Fruit fly (Drosophila melanogaster): ENCODE measurements around the gene CG11134.

CG11134 gene

dm6 chrX:13744599-13745052 is 6.9 kb downstream of the CG11134 start, which contains the start of gene Grip91 (continued):
- TF ChIP-seq org-1 (GFP tag; optimal IDR thresholded peaks at IDR 0.05), result no peak
- TF ChIP-seq Stat92E (GFP tag; optimal IDR thresholded peaks at IDR 0.05), result no peak
- 0 out of 4 replicates have a peak, but pooled peaks have one; percentile 38 for TF ChIP-seq Dll (GFP tag; IDR thresholded peaks at IDR 0.05; ENCODE audit: partially characterized antibody)
- TF ChIP-seq nom (GFP tag; optimal IDR thresholded peaks at IDR 0.05), result no peak
- TF ChIP-seq Scr (GFP tag; IDR thresholded peaks at IDR 0.05; ENCODE audit: partially characterized antibody), result peak; percentile 48; the same call in 1 of the 2 replicates
- TF ChIP-seq Gsc (GFP tag; IDR thresholded peaks at IDR 0.05), result no peak
- TF ChIP-seq CG10209 (GFP tag; optimal IDR thresholded peaks at IDR 0.05), result no peak
- no peak for TF ChIP-seq CG1832 (GFP tag; optimal IDR thresholded peaks at IDR 0.05)
- no peak; the same call in 1 of the 2 replicates for TF ChIP-seq unc-4 (GFP tag; IDR thresholded peaks at IDR 0.05; ENCODE audit: partially characterized antibody)
- TF ChIP-seq CG15269 (tag; optimal IDR thresholded peaks at IDR 0.05), result no peak
- TF ChIP-seq CG13624 (GFP tag; optimal IDR thresholded peaks at IDR 0.05), result peak; percentile 22
- peak; percentile 71 for TF ChIP-seq sens (GFP tag)
- no peak for TF ChIP-seq Awh (GFP tag; IDR thresholded peaks at IDR 0.05)
- no peak for TF ChIP-seq br (optimal IDR thresholded peaks at IDR 0.05)
- TF ChIP-seq CG12236 (GFP tag; optimal IDR thresholded peaks at IDR 0.05), result no peak
- TF ChIP-seq ab (GFP tag; optimal IDR thresholded peaks at IDR 0.05), result no peak
- TF ChIP-seq Doc2 (GFP tag; IDR thresholded peaks at IDR 0.05), result no peak
- TF ChIP-seq CG5245 (GFP tag; optimal IDR thresholded peaks at IDR 0.05), result no peak
- TF ChIP-seq CG11504 (tag; optimal IDR thresholded peaks at IDR 0.05), result peak; percentile 15
- TF ChIP-seq CG2129 (GFP tag; IDR thresholded peaks at IDR 0.05; ENCODE audit: partially characterized antibody), result no peak
- TF ChIP-seq Opbp (GFP tag; IDR thresholded peaks at IDR 0.05; ENCODE audit: partially characterized antibody), result peak; percentile 46; the same call in 1 of the 3 replicates
- 0 out of 2 replicates have a peak, but pooled peaks have one; percentile 24 for TF ChIP-seq inv (GFP tag; IDR thresholded peaks at IDR 0.05; ENCODE audit: partially characterized antibody)
- peak; percentile 78 for TF ChIP-seq phol (tag; optimal IDR thresholded peaks at IDR 0.05)
- no peak for TF ChIP-seq CG1602 (GFP tag; optimal IDR thresholded peaks at IDR 0.05)
- peak; percentile 18 for TF ChIP-seq MESR4 (GFP tag; optimal IDR thresholded peaks at IDR 0.05)
- no peak for TF ChIP-seq Hr51 (GFP tag; optimal IDR thresholded peaks at IDR 0.05)
- no peak for TF ChIP-seq CG10654 (GFP tag; optimal IDR thresholded peaks at IDR 0.05)
- TF ChIP-seq CG32767 (GFP tag; IDR thresholded peaks at IDR 0.05), result no peak
- peak; percentile 77 for TF ChIP-seq E2f2 (GFP tag; IDR thresholded peaks at IDR 0.05)
- no peak for TF ChIP-seq CG12071 (GFP tag; optimal IDR thresholded peaks at IDR 0.05)
- no peak for TF ChIP-seq gt (GFP tag; IDR thresholded peaks at IDR 0.05)
- no peak for TF ChIP-seq CG11560 (tag; IDR thresholded peaks at IDR 0.05)
- no peak for TF ChIP-seq CG6175 (GFP tag; IDR thresholded peaks at IDR 0.05)
- no peak for TF ChIP-seq CG31224 (GFP tag; IDR thresholded peaks at IDR 0.05)
- peak; percentile 21; the same call in 1 of the 2 replicates for TF ChIP-seq slbo (GFP tag; IDR thresholded peaks at IDR 0.05)
- TF ChIP-seq CG32532 (GFP tag; IDR thresholded peaks at IDR 0.05), result no peak
- no peak for TF ChIP-seq CG3726 (GFP tag; IDR thresholded peaks at IDR 0.05)
- TF ChIP-seq insv (GFP tag; optimal IDR thresholded peaks at IDR 0.05), result peak in 1 of 2 experiments; percentile 19
- no peak for TF ChIP-seq Mes4 (GFP tag; optimal IDR thresholded peaks at IDR 0.05)
- peak; percentile 31 for TF ChIP-seq Hmr (GFP tag; optimal IDR thresholded peaks at IDR 0.05)
- peak; percentile 42; the same call in 1 of the 3 replicates for TF ChIP-seq CG34224 (GFP tag; IDR thresholded peaks at IDR 0.05; ENCODE audit: partially characterized antibody)
- no peak for TF ChIP-seq CG1529 (GFP tag; optimal IDR thresholded peaks at IDR 0.05)
- TF ChIP-seq oc (tag; optimal IDR thresholded peaks at IDR 0.05), result no peak
- peak; percentile 45; the same call in 1 of the 3 replicates for TF ChIP-seq CG16813 (GFP tag; IDR thresholded peaks at IDR 0.05; ENCODE audit: partially characterized antibody)
- no peak for TF ChIP-seq BtbVII (GFP tag; optimal IDR thresholded peaks at IDR 0.05)
- no peak for TF ChIP-seq CG16779 (GFP tag; IDR thresholded peaks at IDR 0.05)
- no peak for TF ChIP-seq CG10979 (tag; optimal IDR thresholded peaks at IDR 0.05)
- TF ChIP-seq sr (GFP tag; IDR thresholded peaks at IDR 0.05), result no peak
- TF ChIP-seq HLHmδ (GFP tag; optimal IDR thresholded peaks at IDR 0.05), result no peak
- no peak for TF ChIP-seq Sry-β (GFP tag; optimal IDR thresholded peaks at IDR 0.05)

Data from whole organism, embryonic.